Worm (Caenorhabditis elegans): ENCODE measurements around the gene pqn-35.

DNA sequence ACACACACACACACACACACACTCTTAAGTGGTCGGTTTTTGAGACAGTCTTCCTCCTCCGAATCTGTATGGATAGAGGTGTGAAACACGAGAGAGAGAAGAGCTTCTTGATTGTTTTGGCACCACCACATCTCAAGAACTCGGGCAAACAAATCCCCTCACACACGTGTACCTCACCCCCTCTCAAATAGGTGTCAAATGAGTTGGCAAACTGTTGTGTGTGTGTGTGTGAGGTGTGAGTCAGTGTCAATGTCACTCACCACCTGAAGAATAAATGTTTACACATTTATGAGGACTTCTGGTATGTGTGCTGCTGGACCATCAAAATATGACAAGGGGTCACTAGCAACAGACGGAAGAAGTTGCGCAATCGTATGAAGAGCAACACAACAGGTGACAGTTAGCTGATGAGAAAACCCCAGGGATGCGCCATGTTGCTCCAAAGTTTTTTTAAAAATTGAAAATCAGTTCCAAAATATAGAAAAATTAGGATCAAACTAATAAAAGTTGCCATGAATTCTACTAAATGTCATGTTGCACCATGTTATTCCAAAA, 32.8 kb upstream of the pqn-35 start:
- no peak for TF ChIP-seq dao-5 (tag; optimal IDR thresholded peaks at IDR 0.05)
- TF ChIP-seq him-1 (tag; optimal IDR thresholded peaks at IDR 0.05), result no peak
